Worm (Caenorhabditis elegans) whole organism, midembryonic: ENCODE results near the gene catp-5.

Experiments
- T22C8.4 ChIP-seq: fragments of 200-800 bp; sonication (Bioruptor generic); IDR thresholded peaks from 2 replicates; pipeline ENCODE4 v1.3.6; 2022; ENCODE audit warnings: missing genetic modification characterization, missing compliant biosample characterization
- cog-1 ChIP-seq: sonication (generic microtip); optimal IDR thresholded peaks from 2 replicates; lab custom pipeline; 2016; ENCODE audit warnings: missing genetic modification characterization, missing compliant biosample characterization
- flt-1 ChIP-seq: fragments of 200-800 bp; sonication (Bioruptor generic); IDR thresholded peaks from 2 replicates; pipeline ENCODE4 v1.3.6; 2022; ENCODE audit warnings: missing genetic modification characterization, missing compliant biosample characterization
- klf-2 ChIP-seq: fragments of 200-800 bp; sonication (Bioruptor generic); conservative IDR thresholded peaks from 2 replicates; pipeline ENCODE4 v1.3.6; 2022; ENCODE audit warnings: missing genetic modification reagents, missing genetic modification characterization, missing compliant biosample characterization
- med-1 ChIP-seq: sonication (generic microtip); optimal IDR thresholded peaks from 2 replicates; lab custom pipeline; 2017; ENCODE audit warnings: missing genetic modification characterization, mild to moderate bottlenecking, missing compliant biosample characterization, antibody characterized with exemption, missing genetic modification reagents; ENCODE audit not compliant: insufficient read depth
- ref-1 ChIP-seq: fragments of 200-800 bp; sonication (Bioruptor generic); conservative IDR thresholded peaks from 2 replicates; pipeline ENCODE4 v1.3.6; 2022; ENCODE audit warnings: missing genetic modification reagents, missing genetic modification characterization, missing compliant biosample characterization
- tab-1 ChIP-seq: fragments of 200-800 bp; sonication (Bioruptor generic); IDR thresholded peaks from 2 replicates; pipeline ENCODE4 v1.3.6; 2022; ENCODE audit warnings: missing genetic modification characterization, missing compliant biosample characterization
- ztf-23 ChIP-seq: fragments of 200-800 bp; sonication (Bioruptor generic); IDR thresholded peaks from 2 replicates; pipeline ENCODE4 v1.3.6; 2022; ENCODE audit warnings: missing genetic modification reagents, missing genetic modification characterization, missing compliant biosample characterization
- ztf-29 ChIP-seq: fragments of 200-800 bp; sonication (Bioruptor generic); IDR thresholded peaks from 2 replicates; pipeline ENCODE4 v1.3.6; 2022; ENCODE audit warnings: missing genetic modification reagents, missing genetic modification characterization, missing compliant biosample characterization

catp-5 gene

ce11 chrX:8098813-8099360, at the start of gene catp-5:
Gene catp-5, minus strand, starts transcription at chrX:8098863.
- TF ChIP-seq cog-1 (tag; lab: Kevin White, UChicago) (no peak), T22C8.4 (GFP tag; lab: Robert Waterston, UW) (no peak), tab-1 (no peak), flt-1 (GFP tag; lab: Robert Waterston, UW) (no peak), ztf-29 (no peak), med-1 (GFP tag; lab: Kevin White, UChicago) (no peak), ztf-23 (GFP tag; lab: Robert Waterston, UW) (no peak), klf-2 (GFP tag; lab: Robert Waterston, UW) (no peak), ref-1 (GFP tag; lab: Robert Waterston, UW) (no peak)

- TF ChIP-seq klf-2 (GFP tag; lab: Robert Waterston, UW) (no peak), tab-1 (no peak), ztf-23 (GFP tag; lab: Robert Waterston, UW) (no peak), T22C8.4 (GFP tag; lab: Robert Waterston, UW) (no peak), cog-1 (tag; lab: Kevin White, UChicago) (no peak), med-1 (GFP tag; lab: Kevin White, UChicago) (no peak), ref-1 (GFP tag; lab: Robert Waterston, UW) (no peak), flt-1 (GFP tag; lab: Robert Waterston, UW) (no peak), ztf-29 (no peak)
Measured at ce11 chrX:8147398-8147797, 48.7 kb upstream of the catp-5 start, which contains the start of gene C02B8.1. Gene C02B8.1, plus strand, starts transcription at chrX:8147698.

DNA sequence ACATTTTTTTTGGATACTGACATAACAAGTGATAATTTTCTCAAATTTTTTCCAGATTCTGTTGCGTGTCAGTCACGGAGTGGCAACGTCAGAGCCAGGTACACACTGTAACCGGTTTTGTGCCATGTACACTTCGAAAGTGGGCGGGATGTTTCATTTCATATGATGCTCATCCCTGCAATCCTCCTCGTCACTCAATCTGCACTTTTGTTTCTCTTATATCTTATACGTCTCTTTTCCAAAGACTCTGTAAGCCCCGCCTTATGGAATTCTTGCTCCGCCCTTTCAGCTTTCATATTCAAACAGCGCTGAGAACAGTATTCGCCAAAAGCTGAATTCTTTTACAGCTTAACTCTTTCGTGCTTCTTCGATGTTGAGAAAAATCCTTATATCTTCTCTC, 40.5 kb upstream of the catp-5 start, which contains the start of gene C02B8.3:
Gene C02B8.3 (plus strand): TSS at position 301 of the 400 bp plus-strand sequence.
- TF ChIP-seq ref-1 (GFP tag; lab: Robert Waterston, UW) (no peak), med-1 (GFP tag; lab: Kevin White, UChicago) (no peak), ztf-29 (no peak), klf-2 (GFP tag; lab: Robert Waterston, UW) (no peak), cog-1 (tag; lab: Kevin White, UChicago) (no peak), ztf-23 (GFP tag; lab: Robert Waterston, UW) (no peak), T22C8.4 (GFP tag; lab: Robert Waterston, UW) (no peak), flt-1 (GFP tag; lab: Robert Waterston, UW) (no peak), tab-1 (no peak)

DNA sequence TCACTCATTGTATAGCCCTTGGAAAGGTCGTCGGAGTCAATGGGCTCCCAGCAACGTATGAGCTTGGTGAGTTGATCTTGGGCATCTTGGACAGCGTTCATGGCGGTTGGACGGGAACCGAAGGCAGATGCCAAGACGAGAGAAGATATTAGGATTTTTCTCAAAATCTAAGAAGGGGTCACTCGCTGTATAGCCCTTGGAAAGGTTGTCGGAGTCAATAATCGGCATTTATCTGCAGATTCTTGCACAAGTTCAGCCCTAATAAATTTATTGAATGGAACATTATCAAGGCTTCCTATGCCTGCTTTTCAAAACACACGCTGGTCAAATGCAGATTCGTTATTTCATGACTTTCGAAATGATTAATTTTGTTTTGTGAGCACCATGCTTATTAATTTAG, 39.1 kb upstream of the catp-5 start, which contains the start of gene C02B8.7:
Gene C02B8.7 (minus strand): TSS at position 101 of the 400 bp plus-strand sequence.
- TF ChIP-seq ref-1 (GFP tag; lab: Robert Waterston, UW) (no peak), ztf-23 (GFP tag; lab: Robert Waterston, UW) (no peak)

DNA sequence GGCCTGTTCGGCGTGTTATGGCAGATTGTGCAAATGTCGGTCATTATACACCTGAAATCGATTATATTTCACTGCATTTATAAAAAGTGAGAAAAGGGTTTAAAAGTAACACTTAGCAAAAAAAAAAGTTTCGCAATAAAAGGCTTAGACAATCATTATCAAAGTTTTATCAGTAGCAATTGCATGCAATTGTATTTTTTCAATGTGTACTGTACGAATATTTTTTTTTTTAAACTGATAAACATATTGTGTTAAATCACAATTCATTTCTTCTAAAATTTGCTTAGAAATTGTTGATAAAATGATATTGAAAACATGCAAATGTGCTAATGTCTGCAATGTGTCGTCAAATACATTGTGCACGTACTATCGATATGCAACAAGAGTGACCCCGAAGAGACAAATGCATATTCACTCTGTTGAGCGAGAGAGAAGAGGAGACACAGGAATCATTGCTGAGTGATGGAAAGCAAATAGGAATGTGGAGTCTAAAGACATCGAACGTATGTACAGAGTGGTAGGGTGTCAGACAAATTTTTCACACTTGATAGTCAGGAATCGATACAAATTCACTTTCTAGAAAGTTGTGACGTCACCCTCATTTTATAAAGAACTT, 37.7 kb upstream of the catp-5 start, which contains the start of gene C02B8.6:
Gene C02B8.6 (minus strand): TSS at position 51 of the 616 bp plus-strand sequence.
- peak; percentile 47 for TF ChIP-seq cog-1 (tag; lab: Kevin White, UChicago)
- no peak for TF ChIP-seq flt-1 (GFP tag; lab: Robert Waterston, UW)

DNA sequence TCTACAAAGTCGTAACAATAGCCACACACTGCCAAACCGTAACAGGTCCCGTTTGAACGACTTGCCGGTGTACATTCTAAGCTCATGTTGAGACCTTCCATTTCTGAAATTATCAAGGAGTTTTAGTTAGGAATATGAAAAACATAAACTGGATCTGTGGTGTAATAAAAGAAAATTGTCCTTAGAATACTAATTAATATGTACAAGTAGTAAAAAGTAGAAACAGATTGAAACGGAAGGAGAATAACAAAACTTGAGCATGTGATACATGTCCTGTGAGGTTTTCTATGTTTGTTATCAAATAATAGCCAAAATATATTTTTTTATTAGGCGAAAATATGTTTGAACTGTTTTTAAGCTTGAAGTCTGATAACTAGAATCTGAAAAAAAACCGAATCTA, 30.9 kb upstream of the catp-5 start, which contains the start of gene frpr-1:
Gene frpr-1 (minus strand): TSS at position 101 of the 400 bp plus-strand sequence.
- no peak for TF ChIP-seq med-1 (GFP tag; lab: Kevin White, UChicago)
- no peak for TF ChIP-seq ref-1 (GFP tag; lab: Robert Waterston, UW)
- no peak for TF ChIP-seq tab-1
- TF ChIP-seq klf-2 (GFP tag; lab: Robert Waterston, UW), result no peak
- TF ChIP-seq cog-1 (tag; lab: Kevin White, UChicago), result no peak
- no peak for TF ChIP-seq ztf-29
- no peak for TF ChIP-seq ztf-23 (GFP tag; lab: Robert Waterston, UW)
- TF ChIP-seq T22C8.4 (GFP tag; lab: Robert Waterston, UW), result no peak
- TF ChIP-seq flt-1 (GFP tag; lab: Robert Waterston, UW), result no peak

- no peak for TF ChIP-seq T22C8.4 (GFP tag; lab: Robert Waterston, UW)
- TF ChIP-seq ztf-29, result no peak
- no peak for TF ChIP-seq ztf-23 (GFP tag; lab: Robert Waterston, UW)
- TF ChIP-seq cog-1 (tag; lab: Kevin White, UChicago), result no peak
- no peak for TF ChIP-seq med-1 (GFP tag; lab: Kevin White, UChicago)
- no peak for TF ChIP-seq flt-1 (GFP tag; lab: Robert Waterston, UW)
- no peak for TF ChIP-seq tab-1
- TF ChIP-seq ref-1 (GFP tag; lab: Robert Waterston, UW), result no peak
- TF ChIP-seq klf-2 (GFP tag; lab: Robert Waterston, UW), result no peak
Measured at ce11 chrX:8123194-8123593, 24.5 kb upstream of the catp-5 start, which contains the start of gene C02B8.12. Gene C02B8.12, minus strand, starts transcription at chrX:8123368.

ce11 chrX:8120281-8120680, 21.6 kb upstream of the catp-5 start:
- TF ChIP-seq ztf-29 (no peak), flt-1 (GFP tag; lab: Robert Waterston, UW) (no peak), med-1 (GFP tag; lab: Kevin White, UChicago) (no peak), T22C8.4 (GFP tag; lab: Robert Waterston, UW) (no peak), tab-1 (no peak), ref-1 (GFP tag; lab: Robert Waterston, UW) (no peak), klf-2 (GFP tag; lab: Robert Waterston, UW) (no peak), cog-1 (tag; lab: Kevin White, UChicago) (no peak), ztf-23 (GFP tag; lab: Robert Waterston, UW) (no peak)

DNA sequence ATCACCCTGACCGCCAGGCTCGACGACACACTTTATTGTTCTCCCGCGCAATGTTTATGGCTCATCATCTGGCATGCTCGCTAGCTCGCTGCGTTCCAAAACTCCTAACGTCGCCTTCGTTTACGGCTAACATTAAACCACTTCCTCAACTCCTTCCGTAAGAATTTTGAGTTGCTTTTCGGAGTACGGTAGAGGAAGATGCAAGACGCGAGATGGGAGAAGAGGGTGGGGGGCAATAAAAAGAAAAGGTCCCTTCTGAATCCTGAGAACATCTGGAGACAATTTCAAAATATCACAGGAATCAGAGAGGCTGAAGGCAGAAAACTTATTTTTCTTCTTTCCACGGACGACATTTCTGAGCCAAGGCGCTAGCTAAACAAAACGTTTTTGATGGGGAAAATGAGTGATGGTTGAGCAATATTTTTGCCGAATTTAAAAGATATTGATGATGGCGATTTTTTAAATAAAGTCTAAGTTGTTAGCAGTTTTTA, 19.2 kb upstream of the catp-5 start:
- TF ChIP-seq ztf-23 (GFP tag; lab: Robert Waterston, UW) (no peak), flt-1 (GFP tag; lab: Robert Waterston, UW) (no peak), T22C8.4 (GFP tag; lab: Robert Waterston, UW) (no peak), tab-1 (no peak), cog-1 (tag; lab: Kevin White, UChicago) (no peak), klf-2 (GFP tag; lab: Robert Waterston, UW) (no peak), med-1 (GFP tag; lab: Kevin White, UChicago) (no peak), ztf-29 (no peak), ref-1 (GFP tag; lab: Robert Waterston, UW) (no peak)
